Worm (Caenorhabditis elegans): ENCODE results near the gene W08G11.3.

The W08G11.3 gene

ce11 chrV:16405366-16405765 lies 37.9 kb downstream of the W08G11.3 start:
- TF ChIP-seq unc-62 (GFP tag; optimal IDR thresholded peaks at IDR 0.05) = no peak

- TF ChIP-seq unc-62 (GFP tag; optimal IDR thresholded peaks at IDR 0.05) = no peak
These were observed 38.9 kb downstream of the W08G11.3 start for ce11 chrV:16406357-16406756.

DNA sequence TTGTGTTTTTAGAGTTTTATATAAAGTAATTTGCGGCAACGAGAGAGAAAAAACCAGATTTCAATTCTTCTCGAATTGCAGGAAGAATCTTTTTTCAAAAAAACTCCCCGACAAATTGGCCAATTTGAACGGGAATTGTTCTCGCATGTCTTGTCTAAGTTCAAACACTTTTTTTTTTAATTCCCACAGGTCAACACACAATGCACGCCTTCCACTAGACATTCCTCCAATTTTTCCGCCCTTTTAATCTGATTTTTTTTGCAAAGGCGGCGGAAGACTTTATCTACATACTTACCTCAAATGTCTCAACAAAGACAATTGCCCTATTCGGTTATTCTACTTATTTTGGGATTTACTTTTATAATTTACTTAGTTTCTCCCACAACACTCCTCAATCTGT lies 40.2 kb downstream of the W08G11.3 start, which contains the start of gene F26D2.3:
Gene F26D2.3, plus strand, starts transcription at position 301 of the 400 bp plus-strand sequence.
- TF ChIP-seq unc-62 (GFP tag; optimal IDR thresholded peaks at IDR 0.05) = no peak

DNA sequence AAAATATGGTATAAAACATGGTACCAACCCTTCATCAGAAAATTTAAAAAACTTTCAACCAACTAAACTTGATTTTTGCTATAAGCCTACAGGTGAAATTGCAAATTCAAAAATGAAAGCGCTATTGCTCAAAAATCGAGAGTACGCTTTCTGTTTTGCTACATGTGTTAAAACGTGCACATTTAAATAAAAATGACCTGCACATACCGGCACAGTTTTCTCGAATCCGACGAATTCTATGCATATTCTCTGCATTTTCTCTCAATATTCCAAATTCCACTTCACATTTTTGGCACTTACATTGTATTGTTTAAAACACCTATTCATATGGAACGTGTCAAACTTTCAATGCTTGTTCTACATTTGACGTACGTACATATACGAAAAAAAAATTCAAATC lies 43.0 kb downstream of the W08G11.3 start, which contains the start of gene srh-145:
Gene srh-145, plus strand, starts transcription at position 193 of the 400 bp plus-strand sequence.
- TF ChIP-seq unc-62 (GFP tag; optimal IDR thresholded peaks at IDR 0.05) = no peak

ce11 chrV:16417014-16417413 lies 49.5 kb downstream of the W08G11.3 start, which contains the start of gene str-55:
TSS of gene str-55 (minus strand) at chrV:16417114.
- no peak for TF ChIP-seq unc-62 (GFP tag; optimal IDR thresholded peaks at IDR 0.05)

- TF ChIP-seq unc-62 (GFP tag; optimal IDR thresholded peaks at IDR 0.05) = no peak
These were observed 52.3 kb downstream of the W08G11.3 start, which contains the start of gene F26D2.16 for ce11 chrV:16419769-16420168. TSS of gene F26D2.16 (minus strand) at chrV:16419869.

ce11 chrV:16420696-16421095 lies 53.2 kb downstream of the W08G11.3 start, which contains the start of gene srw-48:
TSS of gene srw-48 (plus strand) at chrV:16420996.
- TF ChIP-seq unc-62 (GFP tag; optimal IDR thresholded peaks at IDR 0.05) = no peak

All from whole organism, dauer.